ENCODE assay signal across 4 worm cellular contexts in genomic region chrII:475890-476420, ce11.
TF ChIP-seq lines count a peak whose summit lies in the region.

nsun-1 (minus strand) TSS chrII:475940.

TF ChIP-seq in whole organism, L2 larva, 48 proteins besides CTCF, POLR2A, EP300 and RAD21 (continues in another document):
- TF ChIP-seq nhr-10 (tag; optimal IDR thresholded peaks at IDR 0.05; lab: Kevin White, UChicago): no peak
- TF ChIP-seq ztf-1 (GFP tag; conservative IDR thresholded peaks at IDR 0.05; lab: Robert Waterston, UW): no peak
- TF ChIP-seq lin-11 (tag; optimal IDR thresholded peaks at IDR 0.05; lab: Kevin White, UChicago): peak; percentile 25
- TF ChIP-seq mdl-1 (tag; optimal IDR thresholded peaks at IDR 0.05; lab: Kevin White, UChicago): no peak
- TF ChIP-seq ztf-4 (tag; optimal IDR thresholded peaks at IDR 0.05; lab: Kevin White, UChicago): no peak
- TF ChIP-seq ceh-16 (tag; optimal IDR thresholded peaks at IDR 0.05; lab: Kevin White, UChicago): no peak
- no peak for TF ChIP-seq aly-2 (tag; optimal IDR thresholded peaks at IDR 0.05; lab: Kevin White, UChicago)
- no peak for TF ChIP-seq egl-27 (tag; optimal IDR thresholded peaks at IDR 0.05; lab: Kevin White, UChicago)
- no peak for TF ChIP-seq dmd-4 (tag; optimal IDR thresholded peaks at IDR 0.05; lab: Kevin White, UChicago)
- TF ChIP-seq ama-1 (optimal IDR thresholded peaks at IDR 0.05; lab: Kevin White, UChicago): no peak
- no peak for TF ChIP-seq unc-39 (tag; optimal IDR thresholded peaks at IDR 0.05; lab: Kevin White, UChicago)
- TF ChIP-seq elt-1 (tag; optimal IDR thresholded peaks at IDR 0.05; lab: Kevin White, UChicago): no peak
- no peak for TF ChIP-seq mbf-1 (tag; optimal IDR thresholded peaks at IDR 0.05; lab: Kevin White, UChicago)
- no peak for TF ChIP-seq sma-9 (GFP tag; optimal IDR thresholded peaks at IDR 0.05; lab: Kevin White, UChicago)
- TF ChIP-seq sma-9 (tag; optimal IDR thresholded peaks at IDR 0.05; lab: Kevin White, UChicago): no peak
- TF ChIP-seq blmp-1 (tag; optimal IDR thresholded peaks at IDR 0.05; lab: Kevin White, UChicago; ENCODE audit: insufficient read depth): no peak
- no peak for TF ChIP-seq crh-2 (tag; optimal IDR thresholded peaks at IDR 0.05; lab: Kevin White, UChicago)
- TF ChIP-seq lin-39 (tag; optimal IDR thresholded peaks at IDR 0.05; lab: Kevin White, UChicago): no peak
- peak in 1 of 2 experiments; percentile 55 for TF ChIP-seq lsy-2 (tag; optimal IDR thresholded peaks at IDR 0.05; lab: Kevin White, UChicago)
- peak; percentile 70 for TF ChIP-seq C34F6.9 (tag; optimal IDR thresholded peaks at IDR 0.05; lab: Kevin White, UChicago)
- TF ChIP-seq ztf-11 (tag; optimal IDR thresholded peaks at IDR 0.05; lab: Kevin White, UChicago): no peak
- no peak for TF ChIP-seq nhr-6 (tag; optimal IDR thresholded peaks at IDR 0.05; lab: Kevin White, UChicago)
- peak; percentile 27 for TF ChIP-seq sma-3 (GFP tag; optimal IDR thresholded peaks at IDR 0.05; lab: Kevin White, UChicago)
- no peak for TF ChIP-seq nhr-21 (tag; optimal IDR thresholded peaks at IDR 0.05; lab: Kevin White, UChicago)

TF ChIP-seq in whole organism, L4 larva, 104 proteins besides CTCF, POLR2A, EP300 and RAD21 (continues in another document):
- TF ChIP-seq aly-2 (tag; optimal IDR thresholded peaks at IDR 0.05; lab: Kevin White, UChicago): no peak
- peak; percentile 42 for TF ChIP-seq mxl-3 (GFP tag; optimal IDR thresholded peaks at IDR 0.05; lab: Kevin White, UChicago)
- peak; percentile 94 for TF ChIP-seq lin-38 (GFP tag; IDR thresholded peaks at IDR 0.05; lab: Robert Waterston, UW)
- 0 out of 2 replicates have a peak, but pooled peaks have one; percentile 21 for TF ChIP-seq dmd-6 (GFP tag; IDR thresholded peaks at IDR 0.05; lab: Robert Waterston, UW)
- no peak for TF ChIP-seq nhr-41 (GFP tag; IDR thresholded peaks at IDR 0.05; lab: Robert Waterston, UW)
- TF ChIP-seq ceh-28 (tag; optimal IDR thresholded peaks at IDR 0.05; lab: Kevin White, UChicago): no peak
- peak; percentile 55 for TF ChIP-seq lin-13 (GFP tag; optimal IDR thresholded peaks at IDR 0.05; lab: Kevin White, UChicago)
- peak; percentile 0 for TF ChIP-seq mep-1 (tag; optimal IDR thresholded peaks at IDR 0.05; lab: Kevin White, UChicago)
- peak; percentile 33 for TF ChIP-seq rbr-2 (tag; optimal IDR thresholded peaks at IDR 0.05; lab: Kevin White, UChicago)
- TF ChIP-seq mxl-2 (GFP tag; conservative IDR thresholded peaks at IDR 0.05; lab: Robert Waterston, UW): no peak
- 0 out of 2 replicates have a peak, but pooled peaks have one; percentile 11 for TF ChIP-seq ZK337.2 (GFP tag; IDR thresholded peaks at IDR 0.05; lab: Robert Waterston, UW)
- TF ChIP-seq ces-1 (GFP tag; optimal IDR thresholded peaks at IDR 0.05; lab: Kevin White, UChicago): no peak
- TF ChIP-seq dve-1 (tag; optimal IDR thresholded peaks at IDR 0.05; lab: Kevin White, UChicago; ENCODE audit: insufficient read depth): no peak
- no peak for TF ChIP-seq nhr-111 (GFP tag; optimal IDR thresholded peaks at IDR 0.05; lab: Kevin White, UChicago)
- no peak for TF ChIP-seq zfp-2 (tag; optimal IDR thresholded peaks at IDR 0.05; lab: Kevin White, UChicago)
- TF ChIP-seq hlh-11 (tag; optimal IDR thresholded peaks at IDR 0.05; lab: Kevin White, UChicago): peak; percentile 1
- peak; percentile 4 for TF ChIP-seq nhr-77 (tag; optimal IDR thresholded peaks at IDR 0.05; lab: Kevin White, UChicago)
- TF ChIP-seq ceh-82 (tag; optimal IDR thresholded peaks at IDR 0.05; lab: Kevin White, UChicago): no peak
- no peak for TF ChIP-seq pqm-1 (tag; optimal IDR thresholded peaks at IDR 0.05; lab: Kevin White, UChicago)
- TF ChIP-seq mdl-1 (tag; optimal IDR thresholded peaks at IDR 0.05; lab: Kevin White, UChicago): no peak
- peak; percentile 94 for TF ChIP-seq mes-2 (tag; optimal IDR thresholded peaks at IDR 0.05; lab: Kevin White, UChicago; ENCODE audit: poor library complexity, severe bottlenecking)
- TF ChIP-seq T26A8.4 (GFP tag; IDR thresholded peaks at IDR 0.05; lab: Robert Waterston, UW): no peak
- peak in 1 of 2 experiments; percentile 78 for TF ChIP-seq hif-1 (tag; optimal IDR thresholded peaks at IDR 0.05; lab: Kevin White, UChicago)
- no peak for TF ChIP-seq attf-4 (tag; optimal IDR thresholded peaks at IDR 0.05; lab: Kevin White, UChicago)

TF ChIP-seq in whole organism, late embryonic, 69 proteins besides CTCF, POLR2A, EP300 and RAD21 (continues in another document):
- TF ChIP-seq C08G9.2 (tag; optimal IDR thresholded peaks at IDR 0.05; lab: Kevin White, UChicago) (peak; percentile 83), ceh-14 (tag; optimal IDR thresholded peaks at IDR 0.05; lab: Kevin White, UChicago) (peak; percentile 73), ets-4 (tag; optimal IDR thresholded peaks at IDR 0.05; lab: Kevin White, UChicago) (peak; percentile 66), ceh-22 (tag; optimal IDR thresholded peaks at IDR 0.05; lab: Kevin White, UChicago) (no peak), ceh-6 (GFP tag; optimal IDR thresholded peaks at IDR 0.05; lab: Kevin White, UChicago) (no peak), ref-2 (tag; optimal IDR thresholded peaks at IDR 0.05; lab: Kevin White, UChicago) (peak; percentile 49), ceh-2 (tag; optimal IDR thresholded peaks at IDR 0.05; lab: Kevin White, UChicago) (peak; percentile 83), ceh-24 (tag; optimal IDR thresholded peaks at IDR 0.05; lab: Kevin White, UChicago) (no peak), dmd-4 (tag; optimal IDR thresholded peaks at IDR 0.05; lab: Kevin White, UChicago; ENCODE audit: borderline replicate concordance) (peak; percentile 32), sox-4 (tag; optimal IDR thresholded peaks at IDR 0.05; lab: Kevin White, UChicago) (no peak), rnt-1 (tag; optimal IDR thresholded peaks at IDR 0.05; lab: Kevin White, UChicago) (peak; percentile 64), lim-6 (tag; optimal IDR thresholded peaks at IDR 0.05; lab: Kevin White, UChicago) (peak; percentile 58), ceh-34 (tag; optimal IDR thresholded peaks at IDR 0.05; lab: Kevin White, UChicago) (peak; percentile 5), hlh-6 (tag; optimal IDR thresholded peaks at IDR 0.05; lab: Kevin White, UChicago) (no peak), unc-42 (tag; optimal IDR thresholded peaks at IDR 0.05; lab: Kevin White, UChicago) (peak; percentile 68), unc-86 (tag; optimal IDR thresholded peaks at IDR 0.05; lab: Kevin White, UChicago) (no peak), K09A11.1 (tag; optimal IDR thresholded peaks at IDR 0.05; lab: Kevin White, UChicago; ENCODE audit: insufficient read depth) (no peak), ceh-9 (tag; optimal IDR thresholded peaks at IDR 0.05; lab: Kevin White, UChicago) (no peak), elt-2 (tag; optimal IDR thresholded peaks at IDR 0.05; lab: Kevin White, UChicago) (peak; percentile 14), unc-55 (GFP tag; optimal IDR thresholded peaks at IDR 0.05; lab: Kevin White, UChicago) (no peak), dve-1 (tag; optimal IDR thresholded peaks at IDR 0.05; lab: Kevin White, UChicago) (no peak), ztf-16 (tag; optimal IDR thresholded peaks at IDR 0.05; lab: Kevin White, UChicago) (peak; percentile 22), ama-1 (optimal IDR thresholded peaks at IDR 0.05; lab: Kevin White, UChicago) (no peak), ceh-45 (GFP tag; IDR thresholded peaks at IDR 0.05; lab: Robert Waterston, UW) (no peak), pag-3 (tag; optimal IDR thresholded peaks at IDR 0.05; lab: Kevin White, UChicago; ENCODE audit: borderline replicate concordance) (no peak)

TF ChIP-seq in whole organism, mixed stage, embryonic, 35 proteins besides CTCF, POLR2A, EP300 and RAD21:
- TF ChIP-seq lsy-2 (tag; optimal IDR thresholded peaks at IDR 0.05; lab: Kevin White, UChicago) (peak; percentile 50), nhr-76 (tag; optimal IDR thresholded peaks at IDR 0.05; lab: Kevin White, UChicago) (no peak), pha-4 (tag; optimal IDR thresholded peaks at IDR 0.05; lab: Kevin White, UChicago) (peak; percentile 9), mep-1 (tag; optimal IDR thresholded peaks at IDR 0.05; lab: Kevin White, UChicago) (peak; percentile 41), ztf-11 (tag; optimal IDR thresholded peaks at IDR 0.05; lab: Kevin White, UChicago) (peak; percentile 7), unc-120 (tag; optimal IDR thresholded peaks at IDR 0.05; lab: Kevin White, UChicago; ENCODE audit: poor library complexity, severe bottlenecking) (peak; percentile 41), mls-2 (tag; optimal IDR thresholded peaks at IDR 0.05; lab: Kevin White, UChicago) (peak; percentile 43), sptf-1 (tag; optimal IDR thresholded peaks at IDR 0.05; lab: Kevin White, UChicago) (peak; percentile 67), ces-1 (GFP tag; optimal IDR thresholded peaks at IDR 0.05; lab: Kevin White, UChicago) (peak; percentile 74), unc-39 (tag; optimal IDR thresholded peaks at IDR 0.05; lab: Kevin White, UChicago) (no peak), ham-2 (GFP tag; optimal IDR thresholded peaks at IDR 0.05; lab: Kevin White, UChicago) (no peak), sem-2 (GFP tag; optimal IDR thresholded peaks at IDR 0.05; lab: Kevin White, UChicago) (no peak), lin-13 (tag; optimal IDR thresholded peaks at IDR 0.05; lab: Kevin White, UChicago) (no peak)
